Worm (Caenorhabditis elegans) whole organism, L4 larva: ENCODE measurements around the gene F42C5.3.

Experiments used
- F26F4.8 ChIP-seq: fragments of 200-800 bp; sonication (Bioruptor generic); conservative IDR thresholded peaks from 2 replicates; pipeline ENCODE4 v1.3.6; 2022; ENCODE audit warnings: missing genetic modification characterization, missing compliant biosample characterization
- Y105C5A.15 ChIP-seq: fragments of 200-800 bp; sonication (Bioruptor generic); IDR thresholded peaks from 2 replicates; pipeline ENCODE4 v1.3.6; 2022; ENCODE audit warnings: missing genetic modification characterization, missing compliant biosample characterization
- Y75B8A.6 ChIP-seq: fragments of 200-800 bp; sonication (Bioruptor generic); IDR thresholded peaks from 2 replicates; pipeline ENCODE4 v1.3.6; 2022; ENCODE audit warnings: missing genetic modification reagents, missing genetic modification characterization, missing compliant biosample characterization
- aly-2 ChIP-seq: sonication (generic microtip); optimal IDR thresholded peaks from 2 replicates; lab custom pipeline; 2018; ENCODE audit warnings: missing biosample characterization, missing genetic modification characterization
- ama-1 ChIP-seq: fragments of 150-350 bp; optimal IDR thresholded peaks from 2 replicates; lab custom pipeline; 2014; ENCODE audit warnings: inconsistent platforms, mixed read lengths
- ceh-20 ChIP-seq: fragments of 200-800 bp; sonication (Bioruptor generic); IDR thresholded peaks from 2 replicates; pipeline ENCODE4 v1.3.6; 2022; ENCODE audit warnings: missing genetic modification reagents, missing genetic modification characterization, missing compliant biosample characterization
- ceh-44 ChIP-seq: fragments of 200-800 bp; sonication (Bioruptor generic); IDR thresholded peaks from 2 replicates; pipeline ENCODE4 v1.3.6; 2022; ENCODE audit warnings: missing genetic modification reagents, missing genetic modification characterization, missing compliant biosample characterization
- ctbp-1 ChIP-seq: fragments of 200-800 bp; sonication (Bioruptor generic); IDR thresholded peaks from 2 replicates; pipeline ENCODE4 v1.3.6; 2022; ENCODE audit warnings: missing genetic modification reagents, missing genetic modification characterization, missing compliant biosample characterization
- daf-16 ChIP-seq, 3 experiments: sonication (generic microtip); optimal IDR thresholded peaks; 2 replicates each; lab custom pipeline; 2016 to 2017; ENCODE audit warnings: missing genetic modification characterization in 3 of 3, missing genetic modification reagents in 3 of 3, mild to moderate bottlenecking in 2 of 3, missing compliant biosample characterization in 2 of 3, missing biosample characterization in 1 of 3, moderate library complexity in 1 of 3
- dmd-8 ChIP-seq: fragments of 200-800 bp; sonication (Bioruptor generic); IDR thresholded peaks from 2 replicates; pipeline ENCODE4 v1.3.6; 2022; ENCODE audit warnings: missing genetic modification characterization, missing compliant biosample characterization
- dmd-9 ChIP-seq: fragments of 200-800 bp; sonication (Bioruptor generic); IDR thresholded peaks from 2 replicates; pipeline ENCODE4 v1.3.6; 2022; ENCODE audit warnings: missing genetic modification reagents, missing genetic modification characterization, missing compliant biosample characterization
- duxl-1 ChIP-seq: sonication (generic microtip); optimal IDR thresholded peaks from 2 replicates; lab custom pipeline; 2016; ENCODE audit warnings: mild to moderate bottlenecking, missing genetic modification characterization, moderate library complexity, missing compliant biosample characterization; ENCODE audit not compliant: poor library complexity
- dve-1 ChIP-seq: sonication (generic microtip); optimal IDR thresholded peaks from 2 replicates; lab custom pipeline; 2017; ENCODE audit warnings: antibody characterized with exemption, mild to moderate bottlenecking, missing genetic modification characterization, missing compliant biosample characterization; ENCODE audit not compliant: insufficient read depth
- hif-1 ChIP-seq, 2 experiments: sonication (generic microtip); optimal IDR thresholded peaks; 2 replicates each; lab custom pipeline; 2016 to 2017; ENCODE audit warnings: missing compliant biosample characterization in 2 of 2, missing genetic modification characterization in 2 of 2, missing genetic modification reagents in 2 of 2, missing genotype in 2 of 2, mild to moderate bottlenecking in 1 of 2
- hlh-11 ChIP-seq: fragments of 200-800 bp; sonication (Bioruptor generic); optimal IDR thresholded peaks from 2 replicates; lab custom pipeline; 2018; ENCODE audit warnings: mild to moderate bottlenecking, missing genetic modification characterization, missing compliant biosample characterization
- hlh-30 ChIP-seq: sonication (generic microtip); optimal IDR thresholded peaks from 2 replicates; lab custom pipeline; 2017; ENCODE audit warnings: antibody characterized with exemption, mild to moderate bottlenecking, missing genetic modification characterization, missing compliant biosample characterization; ENCODE audit not compliant: insufficient read depth
- lim-7 ChIP-seq: fragments of 200-800 bp; sonication (Bioruptor generic); IDR thresholded peaks from 2 replicates; pipeline ENCODE4 v1.3.6; 2022; ENCODE audit warnings: missing genetic modification characterization, missing compliant biosample characterization
- lin-1 ChIP-seq: fragments of 200-800 bp; sonication (Bioruptor generic); IDR thresholded peaks from 2 replicates; pipeline ENCODE4 v1.3.6; 2022; ENCODE audit warnings: missing genetic modification reagents, missing genetic modification characterization, missing compliant biosample characterization
- lin-39 ChIP-seq: fragments of 150-350 bp; optimal IDR thresholded peaks from 2 replicates; lab custom pipeline; 2014; ENCODE audit warnings: missing biosample characterization, missing genetic modification reagents, missing genetic modification characterization
- lsy-2 ChIP-seq, 2 experiments: fragments of 150-350 bp in 1 of 2; sonication (generic microtip) in 1 of 2; optimal IDR thresholded peaks; 2 replicates each; lab custom pipeline; 2014 to 2017; ENCODE audit warnings: missing biosample characterization in 2 of 2, missing genetic modification characterization in 2 of 2
- mdl-1 ChIP-seq, 2 experiments: fragments of 150-350 bp in 1 of 2; sonication (generic microtip) in 1 of 2; optimal IDR thresholded peaks; 2 replicates each; lab custom pipeline; 2014 to 2017; ENCODE audit warnings: missing biosample characterization in 2 of 2, missing genetic modification characterization in 2 of 2
- mep-1 ChIP-seq: fragments of 150-350 bp; sonication (generic microtip); optimal IDR thresholded peaks from 3 replicates; lab custom pipeline; 2014; ENCODE audit warnings: missing biosample characterization, missing genetic modification characterization
- mes-2 ChIP-seq: sonication (generic microtip); optimal IDR thresholded peaks from 2 replicates; lab custom pipeline; 2016; ENCODE audit warnings: missing genotype, mild to moderate bottlenecking, missing genetic modification characterization, missing compliant biosample characterization; ENCODE audit not compliant: poor library complexity, severe bottlenecking
- mxl-2 ChIP-seq: fragments of 200-800 bp; sonication (Bioruptor generic); conservative IDR thresholded peaks from 2 replicates; pipeline ENCODE4 v1.3.6; 2022; ENCODE audit warnings: missing genetic modification reagents, missing genetic modification characterization, missing compliant biosample characterization
- mxl-3 ChIP-seq: fragments of 200-800 bp; sonication (Bioruptor generic); optimal IDR thresholded peaks from 2 replicates; lab custom pipeline; 2018; ENCODE audit warnings: mild to moderate bottlenecking, missing genetic modification characterization, missing compliant biosample characterization
- nhr-11 ChIP-seq: fragments of 150-350 bp; optimal IDR thresholded peaks from 2 replicates; lab custom pipeline; 2014; ENCODE audit warnings: missing biosample characterization, missing genetic modification characterization
- nhr-25 ChIP-seq: sonication (generic microtip); optimal IDR thresholded peaks from 2 replicates; lab custom pipeline; 2017; ENCODE audit warnings: missing genetic modification characterization, mild to moderate bottlenecking, missing compliant biosample characterization, antibody characterized with exemption, moderate library complexity, borderline replicate concordance; ENCODE audit not compliant: insufficient read depth
- nhr-28 ChIP-seq: fragments of 150-350 bp; optimal IDR thresholded peaks from 2 replicates; lab custom pipeline; 2014; ENCODE audit warnings: missing biosample characterization, missing genetic modification characterization
- nhr-41 ChIP-seq: fragments of 200-800 bp; sonication (Bioruptor generic); IDR thresholded peaks from 2 replicates; pipeline ENCODE4 v1.3.6; 2022; ENCODE audit warnings: missing genetic modification reagents, missing genetic modification characterization, missing compliant biosample characterization
- nhr-48 ChIP-seq: sonication (generic microtip); optimal IDR thresholded peaks from 2 replicates; lab custom pipeline; 2016; ENCODE audit warnings: mild to moderate bottlenecking, missing genetic modification characterization, missing compliant biosample characterization
- nhr-77 ChIP-seq: fragments of 150-350 bp; optimal IDR thresholded peaks from 2 replicates; lab custom pipeline; 2014; ENCODE audit warnings: missing biosample characterization, missing genetic modification characterization
- pha-4 ChIP-seq, 2 experiments: fragments of 150-350 bp in 1 of 2; fragments of 200-800 bp in 1 of 2; sonication (Bioruptor generic) in 1 of 2; IDR thresholded peaks in 1 of 2; optimal IDR thresholded peaks in 1 of 2; 2 replicates each; pipeline versions ENCODE4 v1.3.6 to Lab custom; 2014 to 2022; ENCODE audit warnings: missing genetic modification characterization in 2 of 2, missing genetic modification reagents in 2 of 2, missing biosample characterization in 1 of 2, missing compliant biosample characterization in 1 of 2
- rbr-2 ChIP-seq: sonication (generic microtip); optimal IDR thresholded peaks from 2 replicates; lab custom pipeline; 2016; ENCODE audit warnings: missing genotype, missing genetic modification characterization, missing compliant biosample characterization
- set-16 ChIP-seq: fragments of 200-800 bp; sonication (Bioruptor generic); IDR thresholded peaks from 2 replicates; pipeline ENCODE4 v1.3.6; 2022; ENCODE audit warnings: missing genetic modification reagents, missing genetic modification characterization, missing compliant biosample characterization
- snpc-4 ChIP-seq: fragments of 150-350 bp; optimal IDR thresholded peaks from 2 replicates; lab custom pipeline; 2014; ENCODE audit warnings: missing biosample characterization, missing genetic modification characterization
- spr-1 ChIP-seq: sonication (generic microtip); optimal IDR thresholded peaks from 2 replicates; lab custom pipeline; 2016; ENCODE audit warnings: mild to moderate bottlenecking, missing genetic modification characterization, missing compliant biosample characterization
- tra-1 ChIP-seq: fragments of 200-800 bp; sonication (Bioruptor generic); IDR thresholded peaks from 2 replicates; pipeline ENCODE4 v1.3.6; 2022; ENCODE audit warnings: missing genetic modification reagents, missing genetic modification characterization, missing compliant biosample characterization
- unc-62 ChIP-seq, 3 experiments: fragments of 150-350 bp in 1 of 3; sonication (generic microtip); optimal IDR thresholded peaks in 2 of 3; peaks in 1 of 3; 1 replicate in 1 of 3; 2 replicates in 2 of 3; lab custom pipeline; 2014 to 2017; ENCODE audit warnings: missing biosample characterization in 3 of 3, missing genetic modification characterization in 3 of 3, missing genetic modification reagents in 3 of 3, missing genotype in 1 of 3
- vab-7 ChIP-seq: fragments of 200-800 bp; sonication (Bioruptor generic); IDR thresholded peaks from 2 replicates; pipeline ENCODE4 v1.3.6; 2022; ENCODE audit warnings: missing genetic modification reagents, missing genetic modification characterization, missing compliant biosample characterization
- zfp-2 ChIP-seq: sonication (generic microtip); optimal IDR thresholded peaks from 2 replicates; lab custom pipeline; 2016; ENCODE audit warnings: mild to moderate bottlenecking, missing genetic modification characterization, missing compliant biosample characterization
- ztf-11 ChIP-seq: fragments of 150-350 bp; optimal IDR thresholded peaks from 2 replicates; lab custom pipeline; 2014; ENCODE audit warnings: missing biosample characterization, missing genetic modification characterization

Gene F42C5.3

ce11 chrIV:7319931-7320435 is 32.6 kb upstream of the F42C5.3 start (continued):
- TF ChIP-seq hif-1 (tag; optimal IDR thresholded peaks at IDR 0.05; lab: Kevin White, UChicago) (peak in 1 of 2 experiments; percentile 74), snpc-4 (tag; lab: Kevin White, UChicago) (no peak), hlh-11 (tag; lab: Kevin White, UChicago) (peak; percentile 97), spr-1 (tag; lab: Kevin White, UChicago) (peak; percentile 79), zfp-2 (tag; lab: Kevin White, UChicago) (peak; percentile 53), aly-2 (no peak), dmd-8 (GFP tag; lab: Robert Waterston, UW) (no peak), ceh-44 (no peak), dmd-9 (GFP tag; lab: Robert Waterston, UW) (0 out of 2 replicates have a peak, but pooled peaks have one; percentile 6), mxl-2 (GFP tag; lab: Robert Waterston, UW) (no peak), nhr-77 (tag; lab: Kevin White, UChicago) (peak; percentile 36), pha-4 (GFP tag; IDR thresholded peaks at IDR 0.05; lab: Robert Waterston, UW) (peak; percentile 54; the same call in 1 of the 2 replicates), pha-4 (tag; optimal IDR thresholded peaks at IDR 0.05; lab: Kevin White, UChicago) (no peak), Y105C5A.15 (GFP tag; lab: Robert Waterston, UW) (no peak), nhr-11 (tag; lab: Kevin White, UChicago) (peak; percentile 84), Y75B8A.6 (no peak), daf-16 (GFP tag; optimal IDR thresholded peaks at IDR 0.05; lab: Kevin White, UChicago) (peak; percentile 10 to 97), daf-16 (tag; optimal IDR thresholded peaks at IDR 0.05; lab: Kevin White, UChicago) (peak; percentile 74), nhr-41 (no peak), ztf-11 (tag; lab: Kevin White, UChicago) (no peak), F26F4.8 (GFP tag; lab: Robert Waterston, UW) (no peak), set-16 (peak; percentile 82), duxl-1 (tag; lab: Kevin White, UChicago) (no peak), nhr-28 (tag; lab: Kevin White, UChicago) (peak; percentile 88), ctbp-1 (peak; percentile 89), lin-1 (GFP tag; lab: Robert Waterston, UW) (peak; percentile 53; the same call in 1 of the 2 replicates), lim-7 (GFP tag; lab: Robert Waterston, UW) (no peak), lin-39 (tag; lab: Kevin White, UChicago) (no peak), nhr-25 (peak; percentile 9), rbr-2 (tag; lab: Kevin White, UChicago) (peak; percentile 91)

- TF ChIP-seq mep-1 (peak; percentile 15), unc-62 (GFP tag; optimal IDR thresholded peaks at IDR 0.05 in 1 of 2; lab: Kevin White, UChicago) (peak in 1 of 2 experiments; percentile 90), unc-62 (tag; optimal IDR thresholded peaks at IDR 0.05; lab: Kevin White, UChicago) (no peak), mes-2 (tag; lab: Kevin White, UChicago) (no peak), ceh-20 (GFP tag; lab: Robert Waterston, UW) (peak; percentile 77), hlh-30 (tag; lab: Kevin White, UChicago) (peak; percentile 49)
- TF ChIP-seq, all 104 proteins: peak for 4
These were observed 31.5 kb upstream of the F42C5.3 start for ce11 chrIV:7318900-7319299.

- TF ChIP-seq hlh-30 (tag; lab: Kevin White, UChicago) (peak; percentile 71), nhr-28 (tag; lab: Kevin White, UChicago) (peak; percentile 16), lsy-2 (tag; optimal IDR thresholded peaks at IDR 0.05; lab: Kevin White, UChicago) (peak in 1 of 2 experiments; percentile 22), ama-1 (lab: Kevin White, UChicago) (no peak), vab-7 (no peak), nhr-48 (tag; lab: Kevin White, UChicago) (no peak), mep-1 (peak; percentile 5), dve-1 (tag; lab: Kevin White, UChicago) (peak; percentile 23), tra-1 (no peak), mdl-1 (tag; optimal IDR thresholded peaks at IDR 0.05; lab: Kevin White, UChicago) (peak in 1 of 2 experiments; percentile 43), mxl-3 (GFP tag; lab: Kevin White, UChicago) (peak; percentile 35), hlh-11 (tag; lab: Kevin White, UChicago) (peak; percentile 30), unc-62 (GFP tag; optimal IDR thresholded peaks at IDR 0.05 in 1 of 2; lab: Kevin White, UChicago) (peak in 1 of 2 experiments; percentile 96), unc-62 (tag; optimal IDR thresholded peaks at IDR 0.05; lab: Kevin White, UChicago) (no peak)
These were observed 30.6 kb upstream of the F42C5.3 start for ce11 chrIV:7317829-7318529.
